Fruit fly (Drosophila melanogaster): Measurements from ENCODE around the gene Mulk.

Mulk gene

DNA sequence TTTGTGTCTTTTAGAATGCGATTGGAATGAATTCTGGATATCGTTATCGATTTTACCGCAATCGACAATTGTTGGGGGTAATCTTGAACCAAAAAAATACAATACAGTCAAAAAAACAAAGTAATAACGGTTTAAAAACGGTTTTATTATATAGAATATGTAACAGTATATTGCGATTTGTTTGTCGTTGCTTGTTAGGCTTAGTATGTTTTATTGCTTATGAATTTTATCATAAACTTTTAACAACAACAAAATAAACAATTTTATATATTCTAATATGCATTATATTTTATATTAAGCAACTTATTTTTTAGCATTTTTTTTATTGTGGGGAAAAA is 29.9 kb downstream of the Mulk start, which contains the start of gene CYLD (continued):
- TF ChIP-seq CG9437 (GFP tag; optimal IDR thresholded peaks at IDR 0.05) (peak; percentile 50), Xrp1 (GFP tag; IDR thresholded peaks at IDR 0.05) (peak; percentile 76), CG8290 (GFP tag; optimal IDR thresholded peaks at IDR 0.05) (peak; percentile 4), CG8290 (tag; optimal IDR thresholded peaks at IDR 0.05) (peak in 1 of 2 experiments; percentile 75), CoRest (tag; optimal IDR thresholded peaks at IDR 0.05) (peak; percentile 74), slp2 (GFP tag; optimal IDR thresholded peaks at IDR 0.05) (no peak), CG17385 (GFP tag; optimal IDR thresholded peaks at IDR 0.05) (peak; percentile 75), CG7928 (GFP tag; optimal IDR thresholded peaks at IDR 0.05) (no peak), Dad (GFP tag; optimal IDR thresholded peaks at IDR 0.05) (no peak), Sry-β (GFP tag; optimal IDR thresholded peaks at IDR 0.05) (no peak), tin (GFP tag; optimal IDR thresholded peaks at IDR 0.05) (peak; percentile 54), CG1233 (GFP tag; optimal IDR thresholded peaks at IDR 0.05) (peak; percentile 62), Meics (GFP tag; optimal IDR thresholded peaks at IDR 0.05) (peak; percentile 76), CG4820 (GFP tag; optimal IDR thresholded peaks at IDR 0.05) (peak; percentile 60), CG18764 (GFP tag; optimal IDR thresholded peaks at IDR 0.05) (peak; percentile 42), CG1024 (GFP tag; IDR thresholded peaks at IDR 0.05) (peak; percentile 44; the same call in 1 of the 2 replicates), CG14014 (GFP tag; IDR thresholded peaks at IDR 0.05) (peak; percentile 76; the same call in 1 of the 2 replicates), BEAF-32 (GFP tag; optimal IDR thresholded peaks at IDR 0.05) (peak; percentile 15), CG10147 (GFP tag; optimal IDR thresholded peaks at IDR 0.05) (peak; percentile 61), Mad (GFP tag; optimal IDR thresholded peaks at IDR 0.05) (no peak), CG12659 (GFP tag; optimal IDR thresholded peaks at IDR 0.05) (peak; percentile 67), CG13775 (GFP tag; optimal IDR thresholded peaks at IDR 0.05) (peak; percentile 63), so (GFP tag; IDR thresholded peaks at IDR 0.05) (no peak), ind (GFP tag; optimal IDR thresholded peaks at IDR 0.05) (peak; percentile 58), Hmr (GFP tag; optimal IDR thresholded peaks at IDR 0.05) (no peak), CG15011 (GFP tag; optimal IDR thresholded peaks at IDR 0.05) (peak; percentile 16), abd-A (tag; optimal IDR thresholded peaks at IDR 0.05) (no peak), Fer1 (GFP tag; optimal IDR thresholded peaks at IDR 0.05) (peak; percentile 67), CG11695 (GFP tag; IDR thresholded peaks at IDR 0.05) (peak; percentile 75), CG13287 (GFP tag; IDR thresholded peaks at IDR 0.05; ENCODE audit: partially characterized antibody) (no peak; the same call in 1 of the 2 replicates), CG13123 (GFP tag; optimal IDR thresholded peaks at IDR 0.05) (peak; percentile 67), CG4360 (GFP tag; IDR thresholded peaks at IDR 0.05) (no peak), CG3847 (GFP tag; IDR thresholded peaks at IDR 0.05) (no peak), Sry-δ (GFP tag; optimal IDR thresholded peaks at IDR 0.05) (peak; percentile 39), tio (GFP tag; optimal IDR thresholded peaks at IDR 0.05) (peak; percentile 56), chm (GFP tag; IDR thresholded peaks at IDR 0.05) (no peak), en (GFP tag; optimal IDR thresholded peaks at IDR 0.05) (no peak), ro (GFP tag; IDR thresholded peaks at IDR 0.05) (no peak), CG14050 (GFP tag; IDR thresholded peaks at IDR 0.05) (peak; percentile 47; the same call in 1 of the 3 replicates), Dp (GFP tag; optimal IDR thresholded peaks at IDR 0.05) (peak; percentile 15), HHEX (GFP tag; optimal IDR thresholded peaks at IDR 0.05) (peak; percentile 33), Med (GFP tag) (peak; percentile 83), CG6689 (GFP tag; IDR thresholded peaks at IDR 0.05) (peak; percentile 70), ttk (GFP tag; IDR thresholded peaks at IDR 0.05) (no peak), CG8281 (tag; optimal IDR thresholded peaks at IDR 0.05) (peak; percentile 14), CG30020 (tag; optimal IDR thresholded peaks at IDR 0.05) (peak; percentile 87), wor (GFP tag; IDR thresholded peaks at IDR 0.05) (peak; percentile 30; the same call in 1 of the 2 replicates), maf-S (GFP tag; optimal IDR thresholded peaks at IDR 0.05) (no peak), fd96Cb (tag; optimal IDR thresholded peaks at IDR 0.05) (peak; percentile 54), onecut (GFP tag; IDR thresholded peaks at IDR 0.05) (peak; percentile 59), tna (GFP tag; IDR thresholded peaks at IDR 0.05; ENCODE audit: partially characterized antibody) (no peak), bsh (GFP tag; optimal IDR thresholded peaks at IDR 0.05) (peak in 1 of 2 experiments; percentile 83)

All from whole organism, embryonic.